Worm (Caenorhabditis elegans): ENCODE measurements around the gene cht-3.

ce11 chrIV:7012214-7012613 is 8.8 kb downstream of the cht-3 start:
- TF ChIP-seq nhr-237 (tag; optimal IDR thresholded peaks at IDR 0.05) (no peak), nhr-77 (tag; optimal IDR thresholded peaks at IDR 0.05) (no peak)
